Worm (Caenorhabditis elegans) whole organism, L4/young adult: ENCODE data around the gene K09D9.3.
A peak's percentile ranks its signal among the peaks of the same experiment; 100 is the strongest.

Source experiments
- W03F9.2 ChIP-seq: fragments of 150-350 bp; optimal IDR thresholded peaks from 2 replicates; lab custom pipeline; 2014; ENCODE audit warnings: missing biosample characterization, missing genetic modification characterization
- dao-5 ChIP-seq: sonication (generic microtip); optimal IDR thresholded peaks from 2 replicates; lab custom pipeline; 2016; ENCODE audit warnings: missing genotype, missing genetic modification characterization, moderate library complexity, missing compliant biosample characterization
- him-1 ChIP-seq: sonication (generic microtip); optimal IDR thresholded peaks from 2 replicates; lab custom pipeline; 2016; ENCODE audit warnings: missing genotype, missing genetic modification reagents, missing genetic modification characterization, missing compliant biosample characterization

K09D9.3 gene

DNA sequence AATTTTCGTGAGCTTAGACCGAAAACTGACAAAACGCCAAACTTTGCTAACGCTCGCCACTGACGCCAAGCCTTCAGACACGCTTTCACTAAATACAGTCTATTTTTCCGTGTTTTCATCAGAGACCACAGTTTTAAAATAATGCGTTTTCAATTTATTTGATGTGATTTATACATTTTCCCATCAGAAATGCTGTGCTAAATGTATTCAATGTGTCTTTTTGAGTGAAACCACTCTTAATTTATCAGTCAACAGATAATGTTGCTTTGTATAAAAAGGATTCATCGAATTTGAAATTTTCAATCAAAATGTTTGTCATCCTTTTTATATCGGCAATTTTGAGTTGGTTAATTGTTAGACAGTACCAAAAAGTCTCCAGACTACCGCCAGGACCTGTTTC is 12.0 kb downstream of the K09D9.3 start, which contains the start of gene cyp-35A4:
cyp-35A4 (plus strand) TSS at position 301 of the 400 bp plus-strand sequence.
- TF ChIP-seq W03F9.2, result no peak
- TF ChIP-seq dao-5 (tag; lab: Kevin White, UChicago), result no peak
- no peak for TF ChIP-seq him-1 (tag; lab: Kevin White, UChicago)

DNA sequence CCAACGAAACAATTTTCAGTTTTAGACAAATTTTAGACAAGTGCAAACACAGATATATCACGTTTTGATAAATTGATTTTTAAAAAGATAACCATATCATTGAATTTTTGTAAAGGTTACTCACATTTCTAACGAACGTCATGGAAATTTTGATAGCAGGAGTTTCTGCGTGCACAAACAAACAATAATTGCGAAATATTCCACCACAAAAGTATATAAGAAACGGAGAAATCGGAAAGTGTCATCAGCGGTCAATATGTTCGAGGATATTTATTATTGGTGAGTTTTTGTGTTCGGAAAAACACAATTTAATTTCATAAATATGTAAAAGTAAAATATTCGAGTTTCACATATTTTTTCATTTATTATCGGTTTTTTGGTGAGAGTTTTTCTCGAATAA is 15.0 kb downstream of the K09D9.3 start, which contains the start of gene C49G7.7:
C49G7.7 (plus strand) TSS at position 174 of the 400 bp plus-strand sequence.
- TF ChIP-seq him-1 (tag; lab: Kevin White, UChicago), result no peak
- TF ChIP-seq dao-5 (tag; lab: Kevin White, UChicago), result no peak
- TF ChIP-seq W03F9.2, result no peak

DNA sequence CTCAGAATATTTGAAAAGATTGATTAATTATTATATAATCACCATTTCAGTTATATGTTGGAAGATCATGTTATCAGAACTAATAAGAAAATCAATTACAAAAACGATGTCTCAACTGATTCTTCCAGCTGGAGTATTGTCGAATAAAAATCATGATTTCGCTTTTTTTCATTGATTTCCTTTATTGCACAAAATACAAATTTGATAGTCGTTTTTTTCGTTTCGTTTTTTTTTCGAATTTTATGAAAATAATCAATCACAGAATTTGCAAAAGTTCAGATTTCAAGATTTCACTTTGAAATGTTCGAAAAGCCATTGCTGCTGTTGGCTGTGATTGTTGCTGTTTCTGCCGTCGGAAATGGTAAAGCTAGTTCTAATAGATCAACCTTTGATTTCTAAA is 16.5 kb downstream of the K09D9.3 start, which contains the start of gene C49G7.13:
C49G7.13 (plus strand) TSS at position 301 of the 400 bp plus-strand sequence.
- TF ChIP-seq him-1 (tag; lab: Kevin White, UChicago), result no peak
- no peak for TF ChIP-seq W03F9.2
- no peak for TF ChIP-seq dao-5 (tag; lab: Kevin White, UChicago)

DNA sequence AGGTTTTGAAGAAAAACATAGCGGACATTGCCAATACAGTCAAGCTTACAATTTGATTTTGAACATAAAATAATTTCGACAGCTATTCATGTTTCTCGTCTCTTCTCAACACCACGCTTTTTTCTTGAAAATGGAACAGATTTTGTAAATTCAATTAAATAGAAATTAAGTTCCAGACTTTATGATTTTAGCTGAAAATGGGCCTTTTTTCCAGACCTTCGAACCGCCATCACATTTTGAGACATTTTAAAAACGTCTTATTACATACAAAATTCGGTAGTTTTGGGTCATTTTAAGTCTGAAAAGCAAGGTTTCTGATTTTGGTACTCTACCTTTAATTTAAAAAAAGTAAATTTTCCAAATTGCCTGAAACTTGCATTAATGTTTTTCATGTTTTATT is 18.8 kb downstream of the K09D9.3 start, which contains the start of gene C49G7.12:
C49G7.12 (plus strand) TSS at position 301 of the 400 bp plus-strand sequence.
- no peak for TF ChIP-seq W03F9.2

DNA sequence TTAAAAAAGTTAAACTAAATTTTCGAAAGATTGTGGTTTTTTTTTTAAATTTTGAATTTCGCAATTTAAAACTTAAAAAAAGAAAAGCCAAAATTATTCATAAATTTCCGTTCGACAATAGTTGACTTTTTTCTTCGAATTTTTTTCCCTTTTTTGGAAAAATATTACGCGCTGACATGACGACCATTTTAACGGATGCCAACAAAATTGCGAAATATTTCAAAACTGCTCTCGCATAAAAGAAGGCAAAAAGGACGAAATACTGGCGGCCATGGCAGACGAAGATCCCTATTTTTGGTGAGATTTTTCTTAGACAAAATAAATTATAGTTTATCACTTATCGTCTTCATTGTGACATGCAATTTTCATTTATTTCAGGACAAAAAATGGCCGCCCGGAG is 19.3 kb downstream of the K09D9.3 start:
- TF ChIP-seq W03F9.2, result no peak
- TF ChIP-seq dao-5 (tag; lab: Kevin White, UChicago), result no peak
- TF ChIP-seq him-1 (tag; lab: Kevin White, UChicago), result no peak

DNA sequence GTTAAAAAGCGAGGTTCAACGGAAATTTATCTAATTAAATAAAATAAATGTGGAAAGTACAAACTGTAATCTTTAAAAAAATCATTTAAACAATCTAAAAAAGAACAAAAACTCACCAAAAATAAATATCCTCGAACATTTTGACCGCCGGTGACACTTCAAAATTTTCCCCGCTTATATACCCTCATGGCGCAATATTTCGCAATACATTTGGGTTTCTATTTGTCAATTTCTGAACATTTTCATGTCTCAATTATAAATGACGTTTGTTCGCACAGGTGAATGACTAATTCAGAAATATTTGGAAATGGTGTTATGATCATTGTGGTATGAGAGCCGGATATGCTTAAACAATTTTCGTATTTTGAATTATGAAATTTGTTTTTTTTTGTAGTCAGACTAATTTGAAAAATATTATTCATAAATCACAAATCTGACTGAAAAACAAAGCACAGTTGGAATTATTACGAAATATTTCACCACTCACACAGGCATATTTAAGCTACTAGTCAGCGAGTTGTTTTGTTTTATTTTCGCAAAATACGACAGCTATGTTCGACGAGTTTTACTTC is 22.7 kb downstream of the K09D9.3 start, which contains the start of the genes C49G7.10 and irg-2:
C49G7.10 (minus strand) TSS at position 169 of the 572 bp plus-strand sequence.
irg-2 (plus strand) TSS at position 329 of the 572 bp plus-strand sequence.
- TF ChIP-seq W03F9.2 (peak; percentile 18), dao-5 (tag; lab: Kevin White, UChicago) (no peak)

DNA sequence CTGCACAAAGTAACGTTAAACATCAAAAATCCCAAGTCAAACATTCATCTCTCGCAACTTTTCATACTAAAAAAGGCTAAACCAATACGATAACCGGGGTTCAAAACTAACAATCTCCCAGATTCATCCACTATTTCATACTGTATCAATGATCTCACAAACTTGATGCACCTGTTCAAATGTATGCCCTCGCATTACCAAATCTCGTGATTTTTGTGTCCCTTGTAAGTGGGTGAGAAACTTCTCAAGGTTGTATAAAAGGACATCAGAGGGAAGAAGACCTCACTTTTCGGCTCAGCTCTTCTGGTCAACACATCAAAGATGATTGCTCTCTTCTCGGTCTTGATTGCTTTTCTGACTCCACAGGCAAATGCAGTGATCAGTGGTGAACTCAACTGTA is 24.3 kb downstream of the K09D9.3 start, which contains the start of gene phat-3:
phat-3 (plus strand) TSS at position 301 of the 400 bp plus-strand sequence.
- no peak for TF ChIP-seq him-1 (tag; lab: Kevin White, UChicago)
- no peak for TF ChIP-seq W03F9.2
- no peak for TF ChIP-seq dao-5 (tag; lab: Kevin White, UChicago)

DNA sequence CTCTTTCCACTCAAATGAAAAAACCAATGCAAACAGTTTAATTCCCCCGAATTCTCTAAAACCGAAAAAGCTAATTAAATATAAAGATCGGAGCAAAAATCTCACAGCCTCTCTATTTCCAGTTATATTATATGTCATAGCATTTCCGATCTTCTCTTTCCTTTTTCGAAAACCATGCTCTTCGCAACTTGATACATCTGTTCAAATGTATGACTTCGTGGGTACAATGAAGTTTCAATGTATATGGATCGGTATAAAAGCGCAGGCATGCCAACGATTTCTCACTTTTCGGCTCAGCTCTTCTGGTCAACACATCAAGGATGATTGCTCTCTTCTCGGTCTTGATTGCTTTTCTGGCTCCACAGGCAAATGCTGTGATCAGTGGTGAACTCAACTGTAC is 26.8 kb downstream of the K09D9.3 start, which contains the start of gene phat-7:
phat-7 (plus strand) TSS at position 301 of the 400 bp plus-strand sequence.
- no peak for TF ChIP-seq W03F9.2
- no peak for TF ChIP-seq him-1 (tag; lab: Kevin White, UChicago)
- no peak for TF ChIP-seq dao-5 (tag; lab: Kevin White, UChicago)

DNA sequence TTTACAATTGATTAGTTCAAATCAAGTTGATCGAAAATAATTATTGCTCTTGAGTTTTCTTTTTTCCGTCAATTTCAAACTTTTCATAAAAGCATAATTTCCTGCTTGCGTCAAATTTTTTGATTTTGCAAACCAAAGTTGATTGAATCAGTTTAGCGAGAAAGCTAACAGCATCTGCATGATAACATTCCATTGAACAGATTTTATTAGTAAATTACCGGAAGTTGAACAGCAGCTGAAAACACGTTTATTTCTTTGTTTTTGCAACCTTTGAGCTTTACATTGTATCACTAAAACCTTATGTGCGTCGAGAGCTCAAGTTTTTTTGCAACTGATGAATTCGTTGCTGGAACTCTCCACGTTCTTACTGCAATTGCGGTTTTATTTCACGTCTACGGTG is 28.3 kb downstream of the K09D9.3 start, which contains the start of gene srh-169:
srh-169 (plus strand) TSS at position 301 of the 400 bp plus-strand sequence.
- no peak for TF ChIP-seq him-1 (tag; lab: Kevin White, UChicago)
- no peak for TF ChIP-seq dao-5 (tag; lab: Kevin White, UChicago)
- no peak for TF ChIP-seq W03F9.2

DNA sequence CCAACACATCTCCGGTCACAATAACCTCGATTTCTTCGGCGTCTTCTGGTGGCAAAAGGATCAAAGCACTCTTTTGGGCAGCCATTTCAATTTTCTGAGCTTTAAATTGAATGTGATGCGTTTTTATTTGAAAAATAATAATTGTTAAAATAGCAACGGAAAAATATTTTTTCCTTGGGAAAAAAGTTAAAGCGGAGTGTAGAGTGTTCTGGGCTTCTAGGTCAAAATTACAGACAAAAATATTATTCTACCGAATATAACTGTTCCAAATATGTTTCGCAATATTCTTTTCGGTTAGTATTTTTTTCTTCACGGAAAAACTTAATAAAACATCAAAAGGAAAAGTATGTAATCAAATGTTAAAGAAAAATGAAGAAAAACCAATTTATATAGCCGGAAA is 35.7 kb downstream of the K09D9.3 start, which contains the start of gene djr-1.2:
djr-1.2 (minus strand) TSS at position 101 of the 400 bp plus-strand sequence.
- no peak for TF ChIP-seq dao-5 (tag; lab: Kevin White, UChicago)
- TF ChIP-seq him-1 (tag; lab: Kevin White, UChicago), result no peak
- TF ChIP-seq W03F9.2, result no peak

DNA sequence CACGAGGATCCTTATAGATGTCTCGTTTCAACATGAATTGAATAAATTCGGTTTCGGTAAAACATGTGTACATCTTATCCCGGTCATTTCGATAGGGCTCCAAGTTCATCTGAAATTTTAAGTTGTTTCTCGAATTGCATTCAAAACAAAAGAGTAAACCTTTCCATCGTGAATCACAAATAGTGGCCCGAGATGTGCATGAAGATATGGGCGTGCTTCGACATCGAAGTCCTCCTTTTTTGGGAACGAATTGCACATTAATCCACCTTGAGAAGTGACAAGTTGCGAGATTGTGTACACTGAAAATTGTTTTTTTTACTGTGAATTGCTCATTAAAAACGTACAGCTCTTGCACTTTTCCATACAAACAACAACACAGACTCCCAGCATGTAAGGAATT is 36.9 kb downstream of the K09D9.3 start:
- TF ChIP-seq him-1 (tag; lab: Kevin White, UChicago) (no peak), dao-5 (tag; lab: Kevin White, UChicago) (no peak), W03F9.2 (no peak)
